Worm (Caenorhabditis elegans): ENCODE results near the gene nadk-2.

Gene nadk-2

DNA sequence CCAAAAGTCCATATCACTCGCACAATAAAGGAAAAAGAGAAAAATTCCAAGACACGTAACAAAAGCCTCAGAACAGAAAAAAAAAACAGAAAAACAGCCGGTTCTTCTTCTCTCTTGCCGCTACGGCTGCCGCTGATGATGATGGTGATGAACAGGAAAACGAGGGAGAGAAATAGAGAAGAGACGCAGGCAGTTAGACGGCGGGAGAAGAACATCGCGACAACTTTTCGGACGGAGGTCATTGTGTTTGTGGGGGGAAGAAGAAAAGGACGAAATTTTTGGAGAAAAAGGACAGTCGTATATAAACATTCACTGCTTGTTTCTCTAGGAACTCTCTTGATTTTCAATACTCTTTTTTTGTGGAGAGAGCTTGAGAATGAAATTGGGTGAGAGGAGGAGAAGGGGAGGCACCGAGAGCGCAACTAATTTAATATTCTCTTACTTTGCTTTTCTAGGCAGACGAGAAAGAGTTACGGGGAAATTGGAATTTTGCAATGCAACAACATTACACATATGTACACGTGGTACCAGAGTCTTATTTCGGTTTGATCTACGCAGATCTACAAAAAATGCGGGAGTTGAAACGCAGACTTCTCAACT, 40.3 kb downstream of the nadk-2 start (continued):
- peak; percentile 30 for TF ChIP-seq fkh-10 (GFP tag; optimal IDR thresholded peaks at IDR 0.05)
- TF ChIP-seq fkh-2 (tag; optimal IDR thresholded peaks at IDR 0.05) = no peak
- no peak for TF ChIP-seq nhr-77 (tag; optimal IDR thresholded peaks at IDR 0.05)
- TF ChIP-seq ama-1 (optimal IDR thresholded peaks at IDR 0.05) = peak; percentile 25
- TF ChIP-seq egl-27 (tag; optimal IDR thresholded peaks at IDR 0.05) = peak; percentile 48
- TF ChIP-seq nhr-25 (tag; optimal IDR thresholded peaks at IDR 0.05) = peak; percentile 81
- no peak for TF ChIP-seq mml-1 (tag; optimal IDR thresholded peaks at IDR 0.05)
- TF ChIP-seq hmg-11 (tag; optimal IDR thresholded peaks at IDR 0.05) = peak; percentile 93
- no peak for TF ChIP-seq unc-62 (GFP tag; optimal IDR thresholded peaks at IDR 0.05)
- TF ChIP-seq zag-1 (tag; optimal IDR thresholded peaks at IDR 0.05) = no peak
- TF ChIP-seq ceh-16 (tag; optimal IDR thresholded peaks at IDR 0.05) = no peak
- peak; percentile 65 for TF ChIP-seq pha-4 (tag; optimal IDR thresholded peaks at IDR 0.05)
- no peak for TF ChIP-seq nhr-76 (tag; optimal IDR thresholded peaks at IDR 0.05)
- TF ChIP-seq nhr-67 (tag; optimal IDR thresholded peaks at IDR 0.05) = no peak
- TF ChIP-seq ZK546.5 (tag; optimal IDR thresholded peaks at IDR 0.05) = no peak
- peak; percentile 78 for TF ChIP-seq lin-39 (tag; optimal IDR thresholded peaks at IDR 0.05)
- TF ChIP-seq lin-15B (tag; optimal IDR thresholded peaks at IDR 0.05) = peak; percentile 33

ce11 chrII:12095022-12095421, 45.6 kb downstream of the nadk-2 start:
- peak; percentile 2 for TF ChIP-seq nhr-25 (tag; optimal IDR thresholded peaks at IDR 0.05)
- TF ChIP-seq unc-62 (GFP tag; optimal IDR thresholded peaks at IDR 0.05) = no peak
- no peak for TF ChIP-seq nhr-28 (tag; optimal IDR thresholded peaks at IDR 0.05)
- TF ChIP-seq ama-1 (optimal IDR thresholded peaks at IDR 0.05) = peak; percentile 64
- TF ChIP-seq pha-4 (tag; optimal IDR thresholded peaks at IDR 0.05) = no peak

- TF ChIP-seq elt-3 (tag; optimal IDR thresholded peaks at IDR 0.05) = no peak
- TF ChIP-seq nhr-67 (tag; optimal IDR thresholded peaks at IDR 0.05) = no peak
- TF ChIP-seq nhr-11 (tag; optimal IDR thresholded peaks at IDR 0.05) = no peak
- no peak for TF ChIP-seq mdl-1 (tag; optimal IDR thresholded peaks at IDR 0.05)
- no peak for TF ChIP-seq nhr-12 (tag; optimal IDR thresholded peaks at IDR 0.05)
- TF ChIP-seq ceh-16 (tag; optimal IDR thresholded peaks at IDR 0.05) = no peak
- TF ChIP-seq hmg-11 (tag; optimal IDR thresholded peaks at IDR 0.05) = no peak
- TF ChIP-seq unc-39 (tag; optimal IDR thresholded peaks at IDR 0.05) = no peak
- no peak for TF ChIP-seq ama-1 (optimal IDR thresholded peaks at IDR 0.05)
- no peak for TF ChIP-seq daf-12 (tag; optimal IDR thresholded peaks at IDR 0.05)
These were observed 49.3 kb downstream of the nadk-2 start for ce11 chrII:12098716-12099115.

ce11 chrII:12099889-12100288, 50.5 kb downstream of the nadk-2 start, which contains the start of gene Y17G7B.17:
Y17G7B.17 (minus strand) TSS chrII:12099989.
- TF ChIP-seq elt-1 (tag; optimal IDR thresholded peaks at IDR 0.05) (no peak), hmg-11 (tag; optimal IDR thresholded peaks at IDR 0.05) (peak; percentile 18), lsy-12 (tag; optimal IDR thresholded peaks at IDR 0.05) (no peak), pha-4 (tag; optimal IDR thresholded peaks at IDR 0.05) (peak; percentile 1), R02D3.7 (tag; optimal IDR thresholded peaks at IDR 0.05) (no peak)

- peak; percentile 91 for TF ChIP-seq nhr-23 (tag; optimal IDR thresholded peaks at IDR 0.05)
- TF ChIP-seq tbx-2 (tag; optimal IDR thresholded peaks at IDR 0.05) = peak; percentile 79
- peak; percentile 70 for TF ChIP-seq ztf-4 (tag; optimal IDR thresholded peaks at IDR 0.05)
- TF ChIP-seq elt-3 (tag; optimal IDR thresholded peaks at IDR 0.05) = no peak
- peak; percentile 61 for TF ChIP-seq skn-1 (tag; optimal IDR thresholded peaks at IDR 0.05)
- no peak for TF ChIP-seq ZK546.5 (tag; optimal IDR thresholded peaks at IDR 0.05)
- TF ChIP-seq nhr-11 (tag; optimal IDR thresholded peaks at IDR 0.05) = peak; percentile 20
- TF ChIP-seq pqm-1 (tag; optimal IDR thresholded peaks at IDR 0.05) = peak; percentile 72
- peak; percentile 90 for TF ChIP-seq egl-5 (tag; optimal IDR thresholded peaks at IDR 0.05)
- TF ChIP-seq ceh-9 (tag; optimal IDR thresholded peaks at IDR 0.05) = no peak
- TF ChIP-seq ceh-28 (tag; optimal IDR thresholded peaks at IDR 0.05) = peak; percentile 96
- TF ChIP-seq nhr-28 (tag; optimal IDR thresholded peaks at IDR 0.05) = no peak
- peak; percentile 74 for TF ChIP-seq lin-15B (tag; optimal IDR thresholded peaks at IDR 0.05)
- TF ChIP-seq ceh-16 (tag; optimal IDR thresholded peaks at IDR 0.05) = no peak
- TF ChIP-seq ceh-82 (tag; optimal IDR thresholded peaks at IDR 0.05) = no peak
- TF ChIP-seq nhr-77 (tag; optimal IDR thresholded peaks at IDR 0.05) = peak; percentile 72
- TF ChIP-seq nhr-67 (tag; optimal IDR thresholded peaks at IDR 0.05) = no peak
- peak; percentile 80 for TF ChIP-seq snpc-4 (tag; optimal IDR thresholded peaks at IDR 0.05)
- peak; percentile 22 for TF ChIP-seq fos-1 (tag; optimal IDR thresholded peaks at IDR 0.05)
- TF ChIP-seq fkh-10 (GFP tag; optimal IDR thresholded peaks at IDR 0.05) = peak; percentile 73
- peak; percentile 97 for TF ChIP-seq nhr-25 (tag; optimal IDR thresholded peaks at IDR 0.05)
- no peak for TF ChIP-seq ztf-11 (tag; optimal IDR thresholded peaks at IDR 0.05)
- TF ChIP-seq eor-1 (tag; optimal IDR thresholded peaks at IDR 0.05) = peak in 1 of 2 experiments; percentile 50
- TF ChIP-seq lsy-12 (tag; optimal IDR thresholded peaks at IDR 0.05) = peak; percentile 88
- peak; percentile 84 for TF ChIP-seq ama-1 (optimal IDR thresholded peaks at IDR 0.05)
- peak; percentile 52 for TF ChIP-seq elt-1 (tag; optimal IDR thresholded peaks at IDR 0.05)
- no peak for TF ChIP-seq nhr-76 (tag; optimal IDR thresholded peaks at IDR 0.05)
- TF ChIP-seq sea-2 (GFP tag; optimal IDR thresholded peaks at IDR 0.05) = peak; percentile 79
- TF ChIP-seq unc-39 (tag; optimal IDR thresholded peaks at IDR 0.05) = no peak
- TF ChIP-seq mdl-1 (tag; optimal IDR thresholded peaks at IDR 0.05) = peak; percentile 98
- TF ChIP-seq nhr-237 (tag; optimal IDR thresholded peaks at IDR 0.05) = no peak
- TF ChIP-seq pha-4 (tag; optimal IDR thresholded peaks at IDR 0.05) = peak; percentile 92
- TF ChIP-seq zag-1 (tag; optimal IDR thresholded peaks at IDR 0.05) = no peak
- TF ChIP-seq lin-39 (tag; optimal IDR thresholded peaks at IDR 0.05) = peak; percentile 66
- peak; percentile 22 for TF ChIP-seq unc-62 (GFP tag; optimal IDR thresholded peaks at IDR 0.05)
These were observed 53.0 kb downstream of the nadk-2 start for ce11 chrII:12102365-12102764.
